Worm (Caenorhabditis elegans) whole organism, young adult: ENCODE results near the gene srd-35.

Experiments
- B0035.1 ChIP-seq: sonication (generic microtip); optimal IDR thresholded peaks from 2 replicates; lab custom pipeline; 2016; ENCODE audit warnings: missing genetic modification characterization, mild to moderate bottlenecking, missing compliant biosample characterization, missing genotype, missing genetic modification reagents
- Y79H2A.3 ChIP-seq: fragments of 200-800 bp; sonication (Bioruptor generic); conservative IDR thresholded peaks from 2 replicates; pipeline ENCODE4 v1.3.6; 2022; ENCODE audit warnings: missing genetic modification reagents, missing genetic modification characterization, missing compliant biosample characterization
- attf-3 ChIP-seq: fragments of 200-800 bp; sonication (Bioruptor generic); conservative IDR thresholded peaks from 2 replicates; pipeline ENCODE4 v1.3.6; 2022; ENCODE audit warnings: missing genetic modification reagents, missing genetic modification characterization, missing compliant biosample characterization
- cebp-1 ChIP-seq, 2 experiments: fragments of 200-800 bp in 1 of 2; sonication (Bioruptor generic) in 1 of 2; sonication (generic microtip) in 1 of 2; IDR thresholded peaks in 1 of 2; optimal IDR thresholded peaks in 1 of 2; 2 replicates each; pipeline versions ENCODE4 v1.3.6 to Lab custom; 2017 to 2022; ENCODE audit warnings: missing compliant biosample characterization in 2 of 2, missing genetic modification characterization in 2 of 2, mild to moderate bottlenecking in 1 of 2, missing genetic modification reagents in 1 of 2, moderate library complexity in 1 of 2
- sea-2 ChIP-seq: fragments of 200-800 bp; sonication (Bioruptor generic); IDR thresholded peaks from 2 replicates; pipeline ENCODE4 v1.3.6; 2022; ENCODE audit warnings: missing genetic modification characterization, missing compliant biosample characterization
- unc-62 ChIP-seq: fragments of 150-350 bp; optimal IDR thresholded peaks from 2 replicates; lab custom pipeline; 2014; ENCODE audit warnings: missing biosample characterization, missing genetic modification reagents, missing genetic modification characterization
- zim-3 ChIP-seq: sonication (generic microtip); optimal IDR thresholded peaks from 2 replicates; lab custom pipeline; 2017; ENCODE audit warnings: mild to moderate bottlenecking, missing genetic modification characterization, moderate library complexity, missing compliant biosample characterization

DNA sequence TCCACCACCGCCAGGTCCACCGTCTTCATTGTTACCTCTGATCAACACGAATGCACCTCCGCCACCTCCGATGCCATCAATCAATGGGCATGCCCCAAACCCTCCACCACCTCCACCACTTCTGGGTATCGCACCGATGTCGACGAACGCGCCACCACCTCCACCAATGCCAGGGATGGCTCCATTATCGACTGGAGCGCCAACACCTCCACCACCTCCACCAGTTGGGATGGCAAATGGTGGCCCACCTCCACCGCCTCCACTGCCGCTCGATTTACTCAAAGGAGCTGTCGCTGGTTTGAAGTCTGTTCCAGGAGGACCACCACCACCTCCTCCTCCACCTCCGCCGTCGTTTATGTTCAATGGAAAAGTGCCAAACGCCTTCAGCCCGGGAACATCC lies 40.2 kb downstream of the srd-35 start:
- TF ChIP-seq B0035.1 (tag; lab: Kevin White, UChicago) (no peak), sea-2 (GFP tag; lab: Robert Waterston, UW) (no peak), Y79H2A.3 (no peak), unc-62 (GFP tag; lab: Kevin White, UChicago) (no peak), attf-3 (no peak), cebp-1 (GFP tag; IDR thresholded peaks at IDR 0.05; lab: Robert Waterston, UW) (no peak), cebp-1 (tag; optimal IDR thresholded peaks at IDR 0.05; lab: Kevin White, UChicago) (no peak), zim-3 (tag; lab: Kevin White, UChicago) (no peak)
